Worm (Caenorhabditis elegans) whole organism, L4 larva: ENCODE measurements around the gene Y102A5C.4.

ENCODE experiments used
- ama-1 ChIP-seq: fragments of 150-350 bp; optimal IDR thresholded peaks from 2 replicates; lab custom pipeline; 2014; ENCODE audit warnings: inconsistent platforms, mixed read lengths
- nhr-25 ChIP-seq: sonication (generic microtip); optimal IDR thresholded peaks from 2 replicates; lab custom pipeline; 2017; ENCODE audit warnings: missing genetic modification characterization, mild to moderate bottlenecking, missing compliant biosample characterization, antibody characterized with exemption, moderate library complexity, borderline replicate concordance; ENCODE audit not compliant: insufficient read depth
- unc-39 ChIP-seq: sonication (generic microtip); optimal IDR thresholded peaks from 2 replicates; lab custom pipeline; 2017; ENCODE audit warnings: missing biosample characterization, missing genetic modification characterization
- unc-62 ChIP-seq, 3 experiments: fragments of 150-350 bp in 1 of 3; sonication (generic microtip); optimal IDR thresholded peaks in 2 of 3; peaks in 1 of 3; 1 replicate in 1 of 3; 2 replicates in 2 of 3; lab custom pipeline; 2014 to 2017; ENCODE audit warnings: missing biosample characterization in 3 of 3, missing genetic modification characterization in 3 of 3, missing genetic modification reagents in 3 of 3, missing genotype in 1 of 3

DNA sequence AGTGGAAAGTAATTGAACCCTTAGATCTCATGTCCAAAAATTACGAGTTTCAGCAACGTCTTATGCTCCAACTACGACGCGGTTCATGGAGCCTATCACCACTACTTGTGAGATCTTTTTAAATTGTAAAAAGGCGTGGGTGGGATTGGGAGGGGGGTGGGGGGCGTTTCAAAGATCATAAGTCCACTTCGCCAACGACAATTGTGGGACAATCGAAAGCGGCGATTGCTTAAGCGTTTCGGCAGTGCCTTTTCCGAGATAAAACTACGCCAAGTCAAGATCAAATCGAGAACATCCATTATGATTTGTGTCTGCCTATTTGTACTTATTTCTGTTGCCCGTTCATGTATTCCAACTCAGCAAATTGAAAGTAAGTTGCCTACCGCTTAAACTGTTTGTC lies 34.2 kb downstream of the Y102A5C.4 start, which contains the start of gene clec-239:
- no peak for TF ChIP-seq nhr-25 (tag; lab: Kevin White, UChicago)
- no peak for TF ChIP-seq ama-1 (lab: Kevin White, UChicago)
- no peak for TF ChIP-seq unc-39 (tag; lab: Kevin White, UChicago)
- no peak for TF ChIP-seq unc-62 (GFP tag; optimal IDR thresholded peaks at IDR 0.05 in 1 of 2; lab: Kevin White, UChicago)
- TF ChIP-seq unc-62 (tag; optimal IDR thresholded peaks at IDR 0.05; lab: Kevin White, UChicago) = no peak
